Worm (Caenorhabditis elegans): ENCODE results near the gene rpl-18.
A peak's percentile ranks its signal among the peaks of the same experiment; 100 is the strongest.

The rpl-18 gene

DNA sequence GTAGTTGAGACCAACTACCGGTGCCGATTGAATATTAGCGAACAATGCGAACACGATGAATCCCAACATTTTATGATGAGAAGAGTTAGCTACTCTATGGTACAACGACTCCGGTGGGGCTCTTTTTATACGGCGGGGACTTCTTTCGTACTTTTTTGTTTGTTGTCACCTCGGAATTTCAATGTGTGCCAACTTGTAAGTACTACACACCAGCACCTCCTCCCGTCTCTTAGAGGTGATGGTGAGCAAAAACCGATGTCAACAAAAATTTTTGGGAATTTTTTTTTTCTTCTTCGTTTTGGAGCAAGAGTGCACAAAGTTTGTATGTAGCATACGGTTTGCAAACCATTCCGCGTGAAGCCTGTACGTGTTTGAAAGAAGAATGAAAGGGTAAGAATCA is 3.1 kb upstream of the rpl-18 start, which contains the start of gene Y45F10D.2:
Gene Y45F10D.2 (minus strand): TSS at position 101 of the 400 bp plus-strand sequence.
- TF ChIP-seq tlp-1 (tag; optimal IDR thresholded peaks at IDR 0.05) (no peak), rnt-1 (tag; optimal IDR thresholded peaks at IDR 0.05) (no peak), blmp-1 (tag; optimal IDR thresholded peaks at IDR 0.05) (no peak), efl-1 (optimal IDR thresholded peaks at IDR 0.05) (no peak), efl-1 (GFP tag; optimal IDR thresholded peaks at IDR 0.05 in 1 of 2) (peak in 1 of 2 experiments; percentile 57), egl-13 (tag; optimal IDR thresholded peaks at IDR 0.05) (no peak), zag-1 (tag; optimal IDR thresholded peaks at IDR 0.05) (no peak), hpl-2 (GFP tag; optimal IDR thresholded peaks at IDR 0.05) (no peak)

DNA sequence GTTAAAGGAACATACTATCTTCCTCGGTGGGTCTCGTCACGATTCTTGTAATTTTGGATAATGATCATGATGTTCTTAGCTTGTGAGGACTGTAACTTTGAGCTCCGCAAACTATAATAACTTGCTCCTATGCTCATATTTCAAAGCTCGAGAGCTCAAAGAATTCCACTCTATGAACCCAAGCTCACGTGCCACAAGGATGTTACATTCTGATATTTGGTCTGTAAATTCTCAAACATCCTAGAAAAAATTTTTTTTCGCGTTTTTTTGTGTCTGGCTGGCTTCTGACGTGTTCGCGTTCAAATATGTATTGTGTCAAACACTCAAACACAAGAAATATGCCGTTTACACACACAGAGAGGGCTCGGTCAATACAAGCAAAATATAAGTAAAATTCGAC is 1.6 kb upstream of the rpl-18 start, which contains the start of gene Y45F10D.16:
Gene Y45F10D.16 (plus strand): TSS at position 301 of the 400 bp plus-strand sequence.
- TF ChIP-seq nhr-84 (tag; optimal IDR thresholded peaks at IDR 0.05): no peak
- TF ChIP-seq mdl-1 (tag; optimal IDR thresholded peaks at IDR 0.05): no peak
- no peak for TF ChIP-seq nhr-20 (tag; optimal IDR thresholded peaks at IDR 0.05)

DNA sequence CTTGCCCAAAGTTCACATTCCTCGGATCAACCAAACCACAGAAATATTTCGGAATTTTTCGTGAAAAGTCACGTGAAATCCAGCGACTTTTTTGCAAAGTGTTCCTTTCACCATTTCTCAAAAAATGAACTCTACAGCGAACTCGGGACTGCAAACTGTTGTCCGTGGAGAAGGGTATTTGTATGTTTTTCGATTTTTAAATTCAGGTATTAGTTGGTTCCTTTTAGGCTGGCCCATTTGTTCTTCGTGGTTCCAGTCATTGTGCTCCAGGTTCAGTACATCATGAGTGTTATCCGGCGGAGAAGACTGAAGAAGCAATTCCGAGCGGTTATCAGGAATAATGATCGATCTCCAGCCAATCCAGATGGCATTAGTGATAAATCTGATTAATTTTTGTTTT is 920 bp upstream of the rpl-18 start:
- no peak for TF ChIP-seq hlh-17 (GFP tag; optimal IDR thresholded peaks at IDR 0.05; ENCODE audit: borderline replicate concordance)
- TF ChIP-seq C34B4.2 (tag; optimal IDR thresholded peaks at IDR 0.05): no peak
- no peak for TF ChIP-seq efl-1 (optimal IDR thresholded peaks at IDR 0.05)
- peak in 1 of 2 experiments; percentile 68 for TF ChIP-seq efl-1 (GFP tag; optimal IDR thresholded peaks at IDR 0.05 in 1 of 2)
- TF ChIP-seq sptf-1 (tag; optimal IDR thresholded peaks at IDR 0.05): no peak
- no peak for TF ChIP-seq xbp-1 (tag; optimal IDR thresholded peaks at IDR 0.05)

DNA sequence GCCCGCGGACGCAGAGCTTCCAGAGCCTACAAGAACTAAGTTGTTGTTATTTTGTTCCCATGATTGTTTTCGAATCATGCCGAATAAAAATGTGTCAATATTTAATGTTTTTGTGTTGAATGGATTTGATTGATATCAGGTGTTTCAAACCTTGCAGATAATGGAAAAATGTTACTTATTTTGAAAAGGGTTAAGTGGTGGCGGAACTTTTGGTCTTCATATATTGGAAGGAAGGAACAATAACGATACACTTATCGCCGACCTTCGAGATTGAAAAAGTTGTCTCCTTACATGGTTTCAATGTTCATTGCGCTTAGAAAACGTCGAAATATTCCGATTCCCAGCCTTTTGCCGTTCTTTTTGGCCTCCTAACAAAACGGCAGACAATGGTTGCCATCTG is 1.0 kb downstream of the rpl-18 start, which contains the start of gene gly-10:
Gene gly-10 (plus strand): TSS at position 387 of the 400 bp plus-strand sequence.
- TF ChIP-seq unc-30 (tag; optimal IDR thresholded peaks at IDR 0.05) (no peak), zag-1 (tag; optimal IDR thresholded peaks at IDR 0.05) (no peak), hlh-17 (GFP tag; optimal IDR thresholded peaks at IDR 0.05; ENCODE audit: borderline replicate concordance) (no peak), F16B12.6 (tag; optimal IDR thresholded peaks at IDR 0.05) (no peak), nhr-28 (tag; optimal IDR thresholded peaks at IDR 0.05) (no peak), C04F5.9 (tag; optimal IDR thresholded peaks at IDR 0.05) (no peak), nhr-85 (tag) (peak; percentile 64), irx-1 (tag; optimal IDR thresholded peaks at IDR 0.05) (no peak), lsy-2 (tag; optimal IDR thresholded peaks at IDR 0.05) (peak in 1 of 2 experiments; percentile 36), Y116A8C.19 (tag; optimal IDR thresholded peaks at IDR 0.05; ENCODE audit: borderline replicate concordance) (no peak)

DNA sequence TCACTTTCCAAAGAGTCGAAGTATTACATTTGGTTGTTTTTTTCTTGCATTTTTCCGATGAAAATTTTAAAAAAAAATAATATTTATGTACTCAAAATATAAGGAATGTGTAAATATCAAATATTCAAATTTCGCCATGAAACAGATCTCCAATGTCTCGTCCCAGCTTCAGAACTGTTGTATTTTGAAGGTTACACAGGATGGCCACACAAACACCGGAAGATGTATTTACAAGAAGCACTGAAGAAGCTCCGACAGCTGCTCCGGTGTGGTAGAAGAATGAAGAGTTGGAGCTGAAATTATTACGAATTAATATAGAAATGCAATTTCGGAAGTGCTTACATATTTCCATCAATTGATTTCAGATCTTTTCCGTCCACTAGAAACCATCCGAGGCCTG is 4.7 kb downstream of the rpl-18 start:
- TF ChIP-seq efl-3 (GFP tag; optimal IDR thresholded peaks at IDR 0.05) (no peak), alr-1 (tag; optimal IDR thresholded peaks at IDR 0.05; ENCODE audit: borderline replicate concordance) (no peak)

DNA sequence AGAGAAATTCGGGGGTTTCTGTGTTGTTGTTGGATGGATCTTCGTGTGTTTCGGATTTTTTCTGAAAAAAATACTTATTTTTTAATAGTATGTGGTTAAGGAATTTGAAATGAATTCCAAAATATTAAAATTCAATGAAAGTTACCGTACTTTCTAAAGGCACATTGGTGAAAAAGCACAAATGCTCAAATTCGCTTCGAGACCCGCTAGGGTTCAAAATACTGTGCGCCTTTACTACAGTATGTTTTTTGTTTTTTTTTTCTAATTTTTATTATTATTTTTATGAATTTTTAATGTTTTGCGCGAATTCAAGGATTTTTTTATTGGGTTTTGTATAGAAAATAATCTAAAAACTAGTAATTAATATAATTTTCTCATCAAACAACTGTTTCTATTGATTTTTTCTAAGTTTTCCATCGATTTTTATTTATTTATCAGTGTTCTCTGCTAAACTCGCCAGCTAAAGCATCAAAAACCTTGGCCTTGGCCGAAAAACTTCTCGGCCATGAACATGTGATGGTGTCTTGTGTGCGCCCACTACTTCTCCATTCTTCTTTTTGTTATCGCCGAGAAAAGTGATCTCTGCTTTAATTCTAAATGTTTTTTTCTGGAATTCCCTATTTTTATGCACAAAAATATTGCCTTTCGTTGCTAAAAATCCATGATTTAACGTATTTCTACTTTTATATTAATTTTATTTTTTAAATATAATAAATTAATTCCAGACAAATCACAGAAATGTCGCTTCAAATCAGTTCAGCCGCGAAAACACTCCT is 5.8 kb downstream of the rpl-18 start, which contains the start of gene iscu-1:
Gene iscu-1 (plus strand): TSS at position 726 of the 776 bp plus-strand sequence.
- TF ChIP-seq mdl-1 (tag; optimal IDR thresholded peaks at IDR 0.05) (peak in 1 of 2 experiments; percentile 1), nhr-85 (tag) (no peak), lir-3 (tag; optimal IDR thresholded peaks at IDR 0.05; ENCODE audit: poor library complexity) (peak; percentile 77), hlh-4 (tag; optimal IDR thresholded peaks at IDR 0.05) (no peak), unc-62 (GFP tag; optimal IDR thresholded peaks at IDR 0.05) (no peak), sptf-1 (tag; optimal IDR thresholded peaks at IDR 0.05) (no peak), nhr-76 (tag; optimal IDR thresholded peaks at IDR 0.05) (no peak), snpc-4 (tag; optimal IDR thresholded peaks at IDR 0.05) (no peak), zip-4 (GFP tag; optimal IDR thresholded peaks at IDR 0.05) (no peak), jun-1 (tag; optimal IDR thresholded peaks at IDR 0.05) (no peak), mab-9 (GFP tag; IDR thresholded peaks at IDR 0.05) (no peak), ets-5 (GFP tag; IDR thresholded peaks at IDR 0.05) (no peak), fkh-10 (GFP tag; optimal IDR thresholded peaks at IDR 0.05) (no peak), efl-3 (GFP tag; optimal IDR thresholded peaks at IDR 0.05) (no peak), lin-13 (GFP tag; optimal IDR thresholded peaks at IDR 0.05) (peak; percentile 39), nhr-20 (tag; optimal IDR thresholded peaks at IDR 0.05) (peak; percentile 44), fkh-8 (tag; optimal IDR thresholded peaks at IDR 0.05) (peak; percentile 34), F16B12.6 (tag; optimal IDR thresholded peaks at IDR 0.05) (peak; percentile 33), nhr-237 (tag; optimal IDR thresholded peaks at IDR 0.05) (no peak), tlp-1 (tag; optimal IDR thresholded peaks at IDR 0.05) (no peak), nhr-19 (GFP tag; conservative IDR thresholded peaks at IDR 0.05) (no peak), unc-130 (tag; optimal IDR thresholded peaks at IDR 0.05) (peak; percentile 1), elt-2 (tag; optimal IDR thresholded peaks at IDR 0.05) (peak; percentile 27)

All from whole organism, L1 larva.